Worm (Caenorhabditis elegans): ENCODE results near the gene mltn-5.

ce11 chrII:13939531-13939930 lies 14.5 kb downstream of the mltn-5 start, which contains the start of gene W07G1.1:
- TF ChIP-seq ama-1 (optimal IDR thresholded peaks at IDR 0.05) (no peak), ceh-36 (tag; optimal IDR thresholded peaks at IDR 0.05) (no peak), sea-1 (GFP tag; conservative IDR thresholded peaks at IDR 0.05) (no peak), flt-1 (GFP tag; IDR thresholded peaks at IDR 0.05) (no peak), scrt-1 (GFP tag; IDR thresholded peaks at IDR 0.05) (no peak), tbx-11 (GFP tag; IDR thresholded peaks at IDR 0.05) (no peak), hmbx-1 (tag; optimal IDR thresholded peaks at IDR 0.05) (no peak), hnd-1 (tag; optimal IDR thresholded peaks at IDR 0.05) (no peak), B0310.2 (tag; optimal IDR thresholded peaks at IDR 0.05) (no peak), pes-1 (GFP tag; IDR thresholded peaks at IDR 0.05) (no peak), ceh-13 (GFP tag; optimal IDR thresholded peaks at IDR 0.05) (no peak), F13C5.2 (tag; optimal IDR thresholded peaks at IDR 0.05) (no peak)
